Fruit fly (Drosophila melanogaster) whole organism, embryonic: ENCODE data around the gene CG10508.

Source experiments
- Atf3 ChIP-seq: fragments of 200-800 bp; sonication (Bioruptor generic); optimal IDR thresholded peaks from 3 replicates; lab custom pipeline; 2016; ENCODE audit warnings: missing biosample characterization, missing genetic modification characterization
- CG13287 ChIP-seq: fragments of 200-800 bp; sonication (Bioruptor generic); IDR thresholded peaks from 2 replicates; pipeline ENCODE4 v1.3.6; 2022; ENCODE audit warnings: missing biosample characterization, missing genetic modification characterization; ENCODE audit not compliant: partially characterized antibody
- CG4360 ChIP-seq: fragments of 200-800 bp; sonication (Bioruptor generic); IDR thresholded peaks from 2 replicates; pipeline ENCODE4 v1.3.6; 2022; ENCODE audit warnings: missing biosample characterization, missing genetic modification characterization
- Poxn ChIP-seq: fragments of 200-800 bp; sonication (Bioruptor generic); IDR thresholded peaks from 2 replicates; pipeline ENCODE4 v1.3.6; 2022; ENCODE audit warnings: missing biosample characterization, missing genetic modification characterization
- Tbp ChIP-seq: fragments of >200 bp; optimal IDR thresholded peaks from 2 replicates; lab custom pipeline; 2018; ENCODE audit warnings: missing biosample characterization, missing genetic modification characterization
- ab ChIP-seq: fragments of 200-800 bp; sonication (Bioruptor generic); optimal IDR thresholded peaks from 2 replicates; lab custom pipeline; 2016; ENCODE audit warnings: missing biosample characterization, missing genetic modification characterization
- danr ChIP-seq: fragments of 200-800 bp; sonication (Bioruptor generic); IDR thresholded peaks from 2 replicates; pipeline ENCODE4 v1.3.6; 2022; ENCODE audit warnings: missing biosample characterization, missing genetic modification characterization
- grau ChIP-seq: fragments of 200-800 bp; optimal IDR thresholded peaks from 3 replicates; lab custom pipeline; 2019; ENCODE audit warnings: missing biosample characterization, mild to moderate bottlenecking, missing genetic modification characterization, moderate library complexity

- TF ChIP-seq Poxn (no peak), CG4360 (GFP tag; lab: Robert Waterston, UW) (no peak), Tbp (GFP tag; lab: Kevin White, UChicago) (no peak), Atf3 (no peak), ab (GFP tag; lab: Kevin White, UChicago) (no peak), grau (tag; lab: Kevin White, UChicago) (no peak), danr (GFP tag; lab: Robert Waterston, UW) (no peak), CG13287 (GFP tag; lab: Robert Waterston, UW) (no peak)
Measured at dm6 chr3L:21224274-21224673, 14.3 kb downstream of the CG10508 start.
